Worm (Caenorhabditis elegans) whole organism, L4 larva: Measurements from ENCODE around the gene hsp-110.

Source experiments
- F26F4.8 ChIP-seq: fragments of 200-800 bp; sonication (Bioruptor generic); conservative IDR thresholded peaks from 2 replicates; pipeline ENCODE4 v1.3.6; 2022; ENCODE audit warnings: missing genetic modification characterization, missing compliant biosample characterization
- F44E2.7 ChIP-seq: fragments of 200-800 bp; sonication (Bioruptor generic); IDR thresholded peaks from 2 replicates; pipeline ENCODE4 v2.1.2; 2022; ENCODE audit warnings: missing genetic modification characterization, missing compliant biosample characterization
- T20F7.1 ChIP-seq: fragments of 200-800 bp; sonication (Bioruptor generic); optimal IDR thresholded peaks from 2 replicates; lab custom pipeline; 2018; ENCODE audit warnings: mild to moderate bottlenecking, missing genetic modification characterization, missing compliant biosample characterization
- Y48G9A.11 ChIP-seq: fragments of 200-800 bp; sonication (Bioruptor generic); IDR thresholded peaks from 2 replicates; pipeline ENCODE4 v1.3.6; 2022; ENCODE audit warnings: missing genetic modification reagents, missing genetic modification characterization, missing compliant biosample characterization
- ZK337.2 ChIP-seq: fragments of 200-800 bp; sonication (Bioruptor generic); IDR thresholded peaks from 2 replicates; pipeline ENCODE4 v1.3.6; 2022; ENCODE audit warnings: missing genetic modification reagents, missing genetic modification characterization, missing compliant biosample characterization
- ZK546.5 ChIP-seq, 2 experiments: sonication (generic microtip); optimal IDR thresholded peaks; 2 replicates each; lab custom pipeline; 2017; ENCODE audit warnings: missing biosample characterization in 2 of 2, missing genetic modification characterization in 2 of 2
- aha-1 ChIP-seq: fragments of 150-350 bp; peaks from one replicate; lab custom pipeline; 2014; ENCODE audit warnings: missing biosample characterization, missing genetic modification characterization
- ama-1 ChIP-seq: fragments of 150-350 bp; optimal IDR thresholded peaks from 2 replicates; lab custom pipeline; 2014; ENCODE audit warnings: inconsistent platforms, mixed read lengths
- arid-1 ChIP-seq: fragments of 200-800 bp; sonication (Bioruptor generic); conservative IDR thresholded peaks from 2 replicates; pipeline ENCODE4 v1.3.6; 2022; ENCODE audit warnings: missing genetic modification reagents, missing genetic modification characterization, missing compliant biosample characterization
- ceh-28 ChIP-seq: fragments of 150-350 bp; optimal IDR thresholded peaks from 2 replicates; lab custom pipeline; 2014; ENCODE audit warnings: missing biosample characterization, missing genetic modification reagents, missing genetic modification characterization
- daf-8 ChIP-seq: fragments of 200-800 bp; sonication (Bioruptor generic); IDR thresholded peaks from 2 replicates; pipeline ENCODE4 v1.3.6; 2022; ENCODE audit warnings: missing genetic modification characterization, missing compliant biosample characterization
- dmd-8 ChIP-seq: fragments of 200-800 bp; sonication (Bioruptor generic); IDR thresholded peaks from 2 replicates; pipeline ENCODE4 v1.3.6; 2022; ENCODE audit warnings: missing genetic modification characterization, missing compliant biosample characterization
- egl-27 ChIP-seq: sonication (generic microtip); optimal IDR thresholded peaks from 3 replicates; lab custom pipeline; 2017; ENCODE audit warnings: missing biosample characterization, missing genetic modification reagents, missing genetic modification characterization
- egl-43 ChIP-seq: fragments of 200-800 bp; sonication (Bioruptor generic); IDR thresholded peaks from 2 replicates; pipeline ENCODE4 v1.3.6; 2022; ENCODE audit warnings: missing genetic modification reagents, missing genetic modification characterization, missing compliant biosample characterization
- hif-1 ChIP-seq, 2 experiments: sonication (generic microtip); optimal IDR thresholded peaks; 2 replicates each; lab custom pipeline; 2016 to 2017; ENCODE audit warnings: missing compliant biosample characterization in 2 of 2, missing genetic modification characterization in 2 of 2, missing genetic modification reagents in 2 of 2, missing genotype in 2 of 2, mild to moderate bottlenecking in 1 of 2
- hmg-1.1 ChIP-seq: fragments of 200-800 bp; sonication (Bioruptor generic); IDR thresholded peaks from 2 replicates; pipeline ENCODE4 v1.3.6; 2022; ENCODE audit warnings: missing genetic modification reagents, missing genetic modification characterization, missing compliant biosample characterization
- lim-7 ChIP-seq: fragments of 200-800 bp; sonication (Bioruptor generic); IDR thresholded peaks from 2 replicates; pipeline ENCODE4 v1.3.6; 2022; ENCODE audit warnings: missing genetic modification characterization, missing compliant biosample characterization
- lin-29 ChIP-seq: fragments of 200-800 bp; sonication (Bioruptor generic); IDR thresholded peaks from 2 replicates; pipeline ENCODE4 v1.3.6; 2022; ENCODE audit warnings: missing genetic modification reagents, missing genetic modification characterization, missing compliant biosample characterization
- lir-3 ChIP-seq: sonication (generic microtip); optimal IDR thresholded peaks from 2 replicates; lab custom pipeline; 2016; ENCODE audit warnings: mild to moderate bottlenecking, missing genetic modification characterization, missing compliant biosample characterization
- lsy-2 ChIP-seq, 2 experiments: fragments of 150-350 bp in 1 of 2; sonication (generic microtip) in 1 of 2; optimal IDR thresholded peaks; 2 replicates each; lab custom pipeline; 2014 to 2017; ENCODE audit warnings: missing biosample characterization in 2 of 2, missing genetic modification characterization in 2 of 2
- madf-5 ChIP-seq, 2 experiments: fragments of 200-800 bp; sonication (Bioruptor generic); IDR thresholded peaks; 2 replicates each; pipeline ENCODE4 v1.3.6; 2022; ENCODE audit warnings: missing compliant biosample characterization in 2 of 2, missing genetic modification characterization in 2 of 2
- mdl-1 ChIP-seq, 2 experiments: fragments of 150-350 bp in 1 of 2; sonication (generic microtip) in 1 of 2; optimal IDR thresholded peaks; 2 replicates each; lab custom pipeline; 2014 to 2017; ENCODE audit warnings: missing biosample characterization in 2 of 2, missing genetic modification characterization in 2 of 2
- mxl-3 ChIP-seq: fragments of 200-800 bp; sonication (Bioruptor generic); optimal IDR thresholded peaks from 2 replicates; lab custom pipeline; 2018; ENCODE audit warnings: mild to moderate bottlenecking, missing genetic modification characterization, missing compliant biosample characterization
- nhr-111 ChIP-seq: fragments of 200-800 bp; sonication (Bioruptor generic); optimal IDR thresholded peaks from 2 replicates; lab custom pipeline; 2018; ENCODE audit warnings: mild to moderate bottlenecking, missing genetic modification characterization, missing compliant biosample characterization
- nhr-237 ChIP-seq: sonication (generic microtip); optimal IDR thresholded peaks from 2 replicates; lab custom pipeline; 2017; ENCODE audit warnings: missing biosample characterization, missing genetic modification characterization
- nhr-25 ChIP-seq: sonication (generic microtip); optimal IDR thresholded peaks from 2 replicates; lab custom pipeline; 2017; ENCODE audit warnings: missing genetic modification characterization, mild to moderate bottlenecking, missing compliant biosample characterization, antibody characterized with exemption, moderate library complexity, borderline replicate concordance; ENCODE audit not compliant: insufficient read depth
- nhr-28 ChIP-seq: fragments of 150-350 bp; optimal IDR thresholded peaks from 2 replicates; lab custom pipeline; 2014; ENCODE audit warnings: missing biosample characterization, missing genetic modification characterization
- nhr-41 ChIP-seq: fragments of 200-800 bp; sonication (Bioruptor generic); IDR thresholded peaks from 2 replicates; pipeline ENCODE4 v1.3.6; 2022; ENCODE audit warnings: missing genetic modification reagents, missing genetic modification characterization, missing compliant biosample characterization
- nhr-6 ChIP-seq: fragments of 150-350 bp; optimal IDR thresholded peaks from 2 replicates; lab custom pipeline; 2014; ENCODE audit warnings: missing biosample characterization, missing genetic modification characterization
- nhr-76 ChIP-seq: fragments of 150-350 bp; optimal IDR thresholded peaks from 2 replicates; lab custom pipeline; 2014; ENCODE audit warnings: missing biosample characterization, missing genetic modification characterization
- snpc-1.2 ChIP-seq: fragments of 200-800 bp; sonication (Bioruptor generic); IDR thresholded peaks from 2 replicates; pipeline ENCODE4 v1.3.6; 2022; ENCODE audit warnings: missing genetic modification reagents, missing genetic modification characterization, missing compliant biosample characterization
- unc-62 ChIP-seq, 3 experiments: fragments of 150-350 bp in 1 of 3; sonication (generic microtip); optimal IDR thresholded peaks in 2 of 3; peaks in 1 of 3; 1 replicate in 1 of 3; 2 replicates in 2 of 3; lab custom pipeline; 2014 to 2017; ENCODE audit warnings: missing biosample characterization in 3 of 3, missing genetic modification characterization in 3 of 3, missing genetic modification reagents in 3 of 3, missing genotype in 1 of 3
- vab-7 ChIP-seq: fragments of 200-800 bp; sonication (Bioruptor generic); IDR thresholded peaks from 2 replicates; pipeline ENCODE4 v1.3.6; 2022; ENCODE audit warnings: missing genetic modification reagents, missing genetic modification characterization, missing compliant biosample characterization
- zag-1 ChIP-seq: fragments of 150-350 bp; optimal IDR thresholded peaks from 2 replicates; lab custom pipeline; 2014; ENCODE audit warnings: missing biosample characterization, missing genetic modification characterization
- zip-11 ChIP-seq: fragments of 200-800 bp; sonication (Bioruptor generic); IDR thresholded peaks from 2 replicates; pipeline ENCODE4 v1.3.6; 2022; ENCODE audit warnings: missing genetic modification characterization, missing compliant biosample characterization
- ztf-11 ChIP-seq: fragments of 150-350 bp; optimal IDR thresholded peaks from 2 replicates; lab custom pipeline; 2014; ENCODE audit warnings: missing biosample characterization, missing genetic modification characterization

Gene hsp-110

DNA sequence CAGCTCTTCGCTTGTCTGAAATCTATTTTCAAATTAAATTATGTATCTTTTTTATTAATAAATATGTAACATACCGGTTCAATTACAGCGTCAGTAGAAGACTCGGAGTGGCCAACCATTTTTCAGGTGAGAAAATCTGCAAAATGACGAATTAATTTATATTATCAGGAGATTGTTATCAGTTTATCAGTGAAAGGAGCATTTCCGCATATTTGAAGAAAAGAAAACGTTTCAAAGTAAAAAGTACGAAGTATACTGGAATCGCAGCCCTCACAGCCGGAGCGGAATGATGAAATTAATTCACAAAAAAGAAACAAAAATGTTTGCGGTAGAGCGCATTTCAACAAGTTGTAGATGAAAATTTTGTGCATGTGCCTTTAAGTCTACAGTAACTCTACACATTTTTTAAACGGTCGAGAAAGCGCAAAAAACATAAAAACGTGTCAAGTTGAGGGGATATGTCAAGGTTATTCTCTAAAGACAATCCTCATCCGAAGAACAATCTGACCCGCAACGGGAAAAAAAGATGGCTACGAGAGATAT, 32.7 kb upstream of the hsp-110 start (continued):
- TF ChIP-seq nhr-25 (no peak), nhr-28 (tag; lab: Kevin White, UChicago) (peak; percentile 16), T20F7.1 (peak; percentile 3), lsy-2 (tag; optimal IDR thresholded peaks at IDR 0.05; lab: Kevin White, UChicago) (no peak), lir-3 (tag; lab: Kevin White, UChicago) (no peak), unc-62 (GFP tag; optimal IDR thresholded peaks at IDR 0.05 in 1 of 2; lab: Kevin White, UChicago) (peak in 1 of 2 experiments; percentile 48), unc-62 (tag; optimal IDR thresholded peaks at IDR 0.05; lab: Kevin White, UChicago) (no peak), madf-5 (GFP tag; IDR thresholded peaks at IDR 0.05; lab: Robert Waterston, UW) (no peak)

DNA sequence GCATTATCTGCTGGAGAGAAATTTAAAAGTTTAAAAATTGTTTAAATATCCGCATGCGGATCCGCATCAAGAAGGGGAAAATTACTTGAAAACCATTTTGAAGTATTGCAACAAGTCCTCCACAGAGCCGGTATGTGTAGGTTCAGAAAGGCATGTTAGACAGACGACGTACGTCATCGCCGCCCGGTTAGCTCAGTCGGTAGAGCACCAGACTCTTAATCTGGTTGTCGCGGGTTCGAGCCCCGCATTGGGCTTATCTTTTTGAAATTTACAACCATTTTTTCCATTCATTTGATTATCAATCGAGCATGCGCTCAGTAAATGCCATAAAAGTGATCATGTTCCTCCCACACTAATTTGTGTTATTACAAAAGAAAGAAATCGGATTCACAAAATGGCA, 26.6 kb upstream of the hsp-110 start:
- TF ChIP-seq lim-7 (GFP tag; lab: Robert Waterston, UW) (peak; percentile 73; the same call in 1 of the 2 replicates), egl-43 (GFP tag; lab: Robert Waterston, UW) (peak; percentile 79), zip-11 (GFP tag; lab: Robert Waterston, UW) (no peak), ztf-11 (no peak), mxl-3 (no peak), nhr-6 (no peak), egl-27 (tag; lab: Kevin White, UChicago) (no peak), ama-1 (lab: Kevin White, UChicago) (no peak), F44E2.7 (GFP tag; lab: Robert Waterston, UW) (0 out of 2 replicates have a peak, but pooled peaks have one; percentile 53), nhr-76 (tag; lab: Kevin White, UChicago) (no peak), T20F7.1 (no peak), nhr-237 (tag; lab: Kevin White, UChicago) (no peak), ZK546.5 (tag; optimal IDR thresholded peaks at IDR 0.05; lab: Kevin White, UChicago) (no peak), lin-29 (GFP tag; lab: Robert Waterston, UW) (no peak), Y48G9A.11 (GFP tag; lab: Robert Waterston, UW) (peak; percentile 60; the same call in 1 of the 2 replicates), vab-7 (GFP tag; lab: Robert Waterston, UW) (0 out of 2 replicates have a peak, but pooled peaks have one; percentile 32), hmg-1.1 (0 out of 2 replicates have a peak, but pooled peaks have one; percentile 18), F26F4.8 (GFP tag; lab: Robert Waterston, UW) (peak; percentile 69; the same call in 1 of the 2 replicates), ceh-28 (tag; lab: Kevin White, UChicago) (no peak), nhr-41 (no peak), dmd-8 (GFP tag; lab: Robert Waterston, UW) (peak; percentile 75), snpc-1.2 (GFP tag; lab: Robert Waterston, UW) (peak; percentile 72), zag-1 (no peak), nhr-25 (no peak), madf-5 (GFP tag; IDR thresholded peaks at IDR 0.05; lab: Robert Waterston, UW) (peak in 1 of 2 experiments; percentile 65; a peak in 1 of 4 replicates), arid-1 (0 out of 2 replicates have a peak, but pooled peaks have one; percentile 32), mdl-1 (tag; optimal IDR thresholded peaks at IDR 0.05; lab: Kevin White, UChicago) (no peak), daf-8 (GFP tag; lab: Robert Waterston, UW) (0 out of 2 replicates have a peak, but pooled peaks have one; percentile 43), ZK337.2 (GFP tag; lab: Robert Waterston, UW) (no peak), nhr-111 (GFP tag; lab: Kevin White, UChicago) (no peak)

DNA sequence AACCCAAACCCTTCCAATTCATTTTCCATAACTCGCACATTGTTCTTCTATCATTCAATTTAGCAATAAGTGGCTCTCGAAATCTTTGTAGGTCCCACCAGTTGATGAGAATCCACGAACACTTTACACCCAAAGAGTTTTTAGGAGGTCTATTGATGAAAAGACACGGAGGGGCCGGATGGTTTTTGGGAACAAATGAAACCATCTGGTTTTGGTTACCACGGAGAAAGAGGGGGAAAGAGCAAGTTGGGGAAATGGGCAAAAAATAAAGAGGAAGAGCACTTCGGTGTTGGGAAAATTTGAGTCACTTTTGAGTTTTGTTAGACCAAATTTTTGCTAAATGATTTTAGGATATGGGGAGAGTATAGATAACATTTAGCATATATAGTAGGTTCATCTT, 20.8 kb upstream of the hsp-110 start:
- TF ChIP-seq aha-1 (tag; lab: Kevin White, UChicago): peak; percentile 90
- no peak for TF ChIP-seq hif-1 (tag; optimal IDR thresholded peaks at IDR 0.05; lab: Kevin White, UChicago)
- TF ChIP-seq unc-62 (GFP tag; optimal IDR thresholded peaks at IDR 0.05 in 1 of 2; lab: Kevin White, UChicago): peak in 1 of 2 experiments; percentile 81
- TF ChIP-seq unc-62 (tag; optimal IDR thresholded peaks at IDR 0.05; lab: Kevin White, UChicago): no peak
- no peak for TF ChIP-seq egl-27 (tag; lab: Kevin White, UChicago)
- no peak for TF ChIP-seq zip-11 (GFP tag; lab: Robert Waterston, UW)
